Worm (Caenorhabditis elegans) whole organism, L1 larva: ENCODE results near the gene tos-1.

ENCODE experiments used
- C04F5.9 ChIP-seq: sonication (generic microtip); optimal IDR thresholded peaks from 2 replicates; lab custom pipeline; 2016; ENCODE audit warnings: missing genetic modification characterization, missing compliant biosample characterization
- C16A3.4 ChIP-seq: fragments of 150-350 bp; optimal IDR thresholded peaks from 2 replicates; lab custom pipeline; 2014; ENCODE audit warnings: missing biosample characterization, missing genetic modification characterization
- C34B4.2 ChIP-seq: sonication (generic microtip); optimal IDR thresholded peaks from 2 replicates; lab custom pipeline; 2017; ENCODE audit warnings: mild to moderate bottlenecking, missing genetic modification characterization, missing compliant biosample characterization
- alr-1 ChIP-seq: fragments of 200-800 bp; sonication (Bioruptor generic); optimal IDR thresholded peaks from 2 replicates; lab custom pipeline; 2018; ENCODE audit warnings: borderline replicate concordance, mild to moderate bottlenecking, missing genetic modification characterization, missing compliant biosample characterization
- blmp-1 ChIP-seq: fragments of 150-350 bp; optimal IDR thresholded peaks from 2 replicates; lab custom pipeline; 2014; ENCODE audit warnings: missing biosample characterization, missing genetic modification characterization
- ceh-8 ChIP-seq: fragments of 200-800 bp; sonication (Bioruptor generic); optimal IDR thresholded peaks from 2 replicates; lab custom pipeline; 2018; ENCODE audit warnings: mild to moderate bottlenecking, missing genetic modification characterization, moderate library complexity, missing compliant biosample characterization
- ceh-88 ChIP-seq: fragments of 200-800 bp; sonication (Bioruptor generic); IDR thresholded peaks from 2 replicates; pipeline ENCODE4 v1.3.6; 2022; ENCODE audit warnings: missing genetic modification characterization, missing compliant biosample characterization
- ceh-90 ChIP-seq: sonication (generic microtip); optimal IDR thresholded peaks from 2 replicates; lab custom pipeline; 2016; ENCODE audit warnings: missing genetic modification characterization, missing compliant biosample characterization
- ces-1 ChIP-seq: fragments of 150-350 bp; optimal IDR thresholded peaks from 2 replicates; lab custom pipeline; 2014; ENCODE audit warnings: missing biosample characterization, missing genetic modification reagents, missing genetic modification characterization
- dpl-1 ChIP-seq, 3 experiments: fragments of 150-350 bp in 2 of 3; sonication (generic microtip) in 1 of 3; optimal IDR thresholded peaks; 2 replicates each; lab custom pipeline; 2014 to 2017; ENCODE audit warnings: missing biosample characterization in 3 of 3, missing genetic modification characterization in 3 of 3, missing genetic modification reagents in 3 of 3
- efl-1 ChIP-seq, 4 experiments: fragments of 150-350 bp; optimal IDR thresholded peaks in 3 of 4; peaks in 1 of 4; 1 replicate in 1 of 4; 2 replicates in 3 of 4; lab custom pipeline; 2014; ENCODE audit warnings: missing biosample characterization in 2 of 4, missing genetic modification characterization in 2 of 4, missing genetic modification reagents in 2 of 4
- egl-13 ChIP-seq: sonication (generic microtip); optimal IDR thresholded peaks from 2 replicates; lab custom pipeline; 2016; ENCODE audit warnings: missing genotype, missing genetic modification reagents, missing genetic modification characterization, missing compliant biosample characterization
- elt-2 ChIP-seq: sonication (generic microtip); optimal IDR thresholded peaks from 2 replicates; lab custom pipeline; 2016; ENCODE audit warnings: missing genetic modification characterization, mild to moderate bottlenecking, inconsistent platforms, missing compliant biosample characterization, missing genetic modification reagents
- ets-5 ChIP-seq: fragments of 200-800 bp; sonication (Bioruptor generic); IDR thresholded peaks from 2 replicates; pipeline ENCODE4 v1.3.6; 2022; ENCODE audit warnings: missing genetic modification characterization, missing compliant biosample characterization
- fkh-4 ChIP-seq: sonication (generic microtip); optimal IDR thresholded peaks from 2 replicates; lab custom pipeline; 2016; ENCODE audit warnings: missing compliant biosample characterization, missing genetic modification characterization, borderline replicate concordance
- isw-1 ChIP-seq: fragments of 200-800 bp; sonication (Bioruptor generic); IDR thresholded peaks from 2 replicates; pipeline ENCODE4 v1.3.6; 2022; ENCODE audit warnings: missing genetic modification characterization, missing compliant biosample characterization
- lin-13 ChIP-seq: fragments of 150-350 bp; optimal IDR thresholded peaks from 2 replicates; lab custom pipeline; 2014; ENCODE audit warnings: missing biosample characterization, missing genetic modification reagents, missing genetic modification characterization
- lin-35 ChIP-seq, 2 experiments: fragments of 150-350 bp; optimal IDR thresholded peaks; 2 replicates each; lab custom pipeline; 2014; ENCODE audit warnings: missing biosample characterization in 2 of 2, missing genetic modification characterization in 2 of 2, missing genetic modification reagents in 2 of 2
- lir-3 ChIP-seq: sonication (generic microtip); optimal IDR thresholded peaks from 2 replicates; lab custom pipeline; 2016; ENCODE audit warnings: mild to moderate bottlenecking, missing genetic modification characterization, moderate library complexity, missing compliant biosample characterization; ENCODE audit not compliant: poor library complexity
- mef-2 ChIP-seq: fragments of 150-350 bp; optimal IDR thresholded peaks from 2 replicates; lab custom pipeline; 2014; ENCODE audit warnings: missing biosample characterization, missing genetic modification characterization
- mep-1 ChIP-seq: fragments of 150-350 bp; optimal IDR thresholded peaks from 2 replicates; lab custom pipeline; 2014; ENCODE audit warnings: missing biosample characterization, missing genetic modification characterization
- nhr-19 ChIP-seq: fragments of 200-800 bp; sonication (Bioruptor generic); conservative IDR thresholded peaks from 2 replicates; pipeline ENCODE4 v1.3.6; 2022; ENCODE audit warnings: missing genetic modification characterization, missing compliant biosample characterization
- nhr-47 ChIP-seq: sonication (generic microtip); optimal IDR thresholded peaks from 2 replicates; lab custom pipeline; 2016; ENCODE audit warnings: mild to moderate bottlenecking, missing genetic modification characterization, moderate library complexity, missing compliant biosample characterization
- nhr-71 ChIP-seq: sonication (generic microtip); optimal IDR thresholded peaks from 2 replicates; lab custom pipeline; 2016; ENCODE audit warnings: mild to moderate bottlenecking, missing genetic modification characterization, moderate library complexity, missing compliant biosample characterization
- nhr-85 ChIP-seq: sonication (generic microtip); peaks from one replicate; lab custom pipeline; 2016; ENCODE audit warnings: missing genetic modification characterization, inconsistent platforms, missing compliant biosample characterization
- pax-3 ChIP-seq: fragments of 200-800 bp; sonication (Bioruptor generic); optimal IDR thresholded peaks from 2 replicates; lab custom pipeline; 2018; ENCODE audit warnings: mild to moderate bottlenecking, missing genetic modification characterization, moderate library complexity, missing compliant biosample characterization
- rnt-1 ChIP-seq: sonication (generic microtip); optimal IDR thresholded peaks from 2 replicates; lab custom pipeline; 2016; ENCODE audit warnings: mild to moderate bottlenecking, missing genetic modification characterization, moderate library complexity, missing compliant biosample characterization
- snpc-4 ChIP-seq: fragments of 150-350 bp; optimal IDR thresholded peaks from 2 replicates; lab custom pipeline; 2014; ENCODE audit warnings: missing biosample characterization, missing genetic modification characterization
- sox-4 ChIP-seq: sonication (generic microtip); optimal IDR thresholded peaks from 2 replicates; lab custom pipeline; 2016; ENCODE audit warnings: missing genetic modification characterization, missing compliant biosample characterization
- swsn-7 ChIP-seq: sonication (generic microtip); optimal IDR thresholded peaks from 2 replicates; lab custom pipeline; 2016; ENCODE audit warnings: missing genetic modification characterization, missing compliant biosample characterization
- tlp-1 ChIP-seq: fragments of 150-350 bp; optimal IDR thresholded peaks from 2 replicates; lab custom pipeline; 2014; ENCODE audit warnings: missing biosample characterization, missing genetic modification characterization
- unc-130 ChIP-seq: fragments of 150-350 bp; optimal IDR thresholded peaks from 2 replicates; lab custom pipeline; 2017; ENCODE audit warnings: missing biosample characterization, missing genetic modification characterization, inconsistent platforms
- unc-62 ChIP-seq: fragments of 150-350 bp; optimal IDR thresholded peaks from 2 replicates; lab custom pipeline; 2014; ENCODE audit warnings: missing biosample characterization, missing genetic modification reagents, missing genetic modification characterization
- unc-86 ChIP-seq: sonication (generic microtip); optimal IDR thresholded peaks from 2 replicates; lab custom pipeline; 2016; ENCODE audit warnings: missing genetic modification characterization, missing compliant biosample characterization
- unc-98 ChIP-seq: fragments of 200-800 bp; sonication (Bioruptor generic); IDR thresholded peaks from 2 replicates; pipeline ENCODE4 v1.3.6; 2022; ENCODE audit warnings: missing genetic modification characterization, missing compliant biosample characterization

The tos-1 gene

DNA sequence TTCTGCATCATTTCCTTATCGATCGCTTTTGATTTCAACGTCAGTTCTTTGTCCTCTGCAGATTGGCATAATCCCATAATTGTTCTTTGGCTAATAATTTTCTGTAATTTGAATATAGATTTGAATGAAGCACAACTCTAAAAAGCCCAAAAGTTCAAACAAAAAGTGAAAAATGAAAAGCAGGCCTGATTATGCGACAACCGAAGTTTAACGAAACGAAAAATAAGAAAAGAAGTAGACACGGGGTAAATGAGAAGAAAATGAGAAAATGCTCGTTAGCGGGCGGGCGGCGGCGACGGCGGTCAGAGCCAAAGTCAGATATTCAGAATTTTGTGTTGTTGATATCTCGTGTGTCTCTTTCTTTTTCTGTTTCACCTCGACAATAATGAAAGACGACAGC lies 15.7 kb upstream of the tos-1 start, which contains the start of gene gpa-3:
gpa-3 (minus strand) TSS at position 101 of the 400 bp plus-strand sequence.
- TF ChIP-seq unc-130 (no peak), tlp-1 (no peak), nhr-71 (tag; lab: Kevin White, UChicago) (peak; percentile 11)

DNA sequence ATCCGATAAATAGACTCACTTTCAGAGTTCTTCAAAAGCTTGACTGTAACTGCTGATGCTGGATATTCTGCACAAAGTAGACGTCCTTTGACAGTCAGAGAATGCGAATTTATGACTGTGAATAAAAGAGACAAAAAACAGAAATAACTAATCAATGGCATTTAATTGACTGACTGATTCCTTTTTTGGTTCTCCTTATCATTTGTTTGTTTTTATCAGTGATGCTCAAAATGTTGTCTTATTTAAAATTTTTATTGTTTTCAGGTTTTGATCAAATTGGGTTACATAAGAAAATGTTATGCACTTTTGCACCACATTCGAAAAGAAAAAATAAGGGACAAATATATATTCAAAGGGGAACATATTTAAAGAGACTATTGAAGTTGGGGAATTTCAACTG lies 12.3 kb upstream of the tos-1 start, which contains the start of gene ttr-49:
ttr-49 (minus strand) TSS at position 171 of the 400 bp plus-strand sequence.
- no peak for TF ChIP-seq ceh-8 (GFP tag; lab: Kevin White, UChicago)
- TF ChIP-seq elt-2, result peak; percentile 41

DNA sequence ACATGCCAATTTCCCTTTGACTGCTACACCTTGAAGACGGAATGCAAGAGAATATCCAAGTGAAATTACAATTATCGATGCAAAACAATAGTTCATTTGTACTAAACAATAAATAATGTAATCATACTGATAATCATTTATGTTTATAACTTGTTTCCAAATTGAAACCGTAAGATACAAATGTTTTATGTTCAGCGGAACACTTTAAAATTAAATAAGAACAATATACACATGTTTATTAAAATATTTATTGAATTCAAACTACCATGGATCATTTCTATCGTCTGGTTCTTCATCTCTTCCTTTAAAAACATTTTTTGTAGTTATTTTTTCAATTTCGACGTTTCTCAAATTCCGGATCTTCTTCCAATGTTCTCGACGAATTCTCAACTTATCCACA lies 11.4 kb upstream of the tos-1 start, which contains the start of gene ttr-40:
ttr-40 (minus strand) TSS at position 101 of the 400 bp plus-strand sequence.
- TF ChIP-seq swsn-7 (tag; lab: Kevin White, UChicago) (no peak), nhr-47 (tag; lab: Kevin White, UChicago) (no peak), nhr-85 (tag; lab: Kevin White, UChicago) (no peak), egl-13 (tag; lab: Kevin White, UChicago) (no peak), snpc-4 (tag; lab: Kevin White, UChicago) (no peak), ces-1 (GFP tag; lab: Kevin White, UChicago) (no peak), unc-86 (tag; lab: Kevin White, UChicago) (no peak), lin-13 (GFP tag; lab: Kevin White, UChicago) (no peak), ceh-90 (tag; lab: Kevin White, UChicago) (no peak), dpl-1 (GFP tag; optimal IDR thresholded peaks at IDR 0.05; lab: Kevin White, UChicago) (no peak), nhr-19 (GFP tag; lab: Robert Waterston, UW) (no peak), fkh-4 (no peak), C16A3.4 (tag; lab: Kevin White, UChicago) (no peak), C04F5.9 (no peak)
- TF ChIP-seq, all 84 proteins: peak for 0

DNA sequence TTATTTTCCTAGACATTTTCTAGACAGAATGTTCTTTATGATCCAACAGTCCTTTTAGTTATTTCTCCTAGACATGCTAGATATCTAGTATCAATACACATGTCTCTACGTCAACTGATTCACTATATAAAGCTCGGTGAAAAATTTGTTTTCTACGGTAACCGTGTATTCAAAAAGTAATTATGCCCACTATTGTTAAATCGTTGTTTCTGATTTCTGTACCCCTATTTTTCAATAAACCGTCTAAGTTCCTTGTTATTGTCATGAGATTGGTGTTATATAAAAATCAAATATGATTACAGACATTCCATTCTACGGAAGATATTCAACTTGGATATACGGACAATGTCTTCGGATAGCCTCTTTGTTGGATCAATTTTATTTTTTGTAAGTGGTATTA lies 8.9 kb upstream of the tos-1 start, which contains the start of gene srx-46:
srx-46 (plus strand) TSS at position 301 of the 400 bp plus-strand sequence.
- TF ChIP-seq isw-1 (GFP tag; lab: Robert Waterston, UW) (no peak), mep-1 (tag; lab: Kevin White, UChicago) (no peak), pax-3 (no peak), mef-2 (tag; lab: Kevin White, UChicago) (no peak), ets-5 (GFP tag; lab: Robert Waterston, UW) (no peak), fkh-4 (no peak), rnt-1 (tag; lab: Kevin White, UChicago) (no peak), alr-1 (tag; lab: Kevin White, UChicago) (no peak), nhr-85 (tag; lab: Kevin White, UChicago) (no peak), unc-62 (GFP tag; lab: Kevin White, UChicago) (no peak), elt-2 (no peak), lir-3 (no peak), blmp-1 (tag; lab: Kevin White, UChicago) (no peak), C34B4.2 (no peak), ceh-88 (GFP tag; lab: Robert Waterston, UW) (no peak), lin-35 (GFP tag; optimal IDR thresholded peaks at IDR 0.05; lab: Kevin White, UChicago) (no peak), egl-13 (tag; lab: Kevin White, UChicago) (no peak), ceh-90 (tag; lab: Kevin White, UChicago) (no peak)
- TF ChIP-seq, all 84 proteins: peak for 0

DNA sequence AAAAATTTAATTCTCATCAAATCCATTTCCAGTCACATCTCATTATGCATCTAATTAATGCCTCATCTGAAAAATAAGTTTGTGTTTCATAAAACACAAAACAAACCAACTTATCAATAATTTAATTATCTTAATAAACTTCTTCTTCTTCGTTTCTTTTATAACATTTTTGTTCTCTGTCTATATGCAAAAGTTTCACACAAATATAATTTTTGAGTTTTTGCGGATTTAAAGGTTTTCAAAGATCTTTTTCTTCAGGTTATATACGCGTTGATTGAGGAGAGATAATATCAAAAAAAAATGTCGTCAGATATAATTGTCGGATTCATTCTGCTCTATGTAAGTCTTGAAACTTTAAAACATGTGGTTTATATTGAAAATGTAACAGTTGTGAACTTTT lies 5.7 kb upstream of the tos-1 start, which contains the start of gene srx-47:
srx-47 (plus strand) TSS at position 301 of the 400 bp plus-strand sequence.
- TF ChIP-seq unc-98 (GFP tag; lab: Robert Waterston, UW) (no peak), egl-13 (tag; lab: Kevin White, UChicago) (no peak), sox-4 (tag; lab: Kevin White, UChicago) (no peak), efl-1 (optimal IDR thresholded peaks at IDR 0.05; lab: Kevin White, UChicago) (no peak), efl-1 (GFP tag; optimal IDR thresholded peaks at IDR 0.05 in 1 of 2; lab: Kevin White, UChicago) (peak in 1 of 2 experiments; percentile 10)
